Fruit fly (Drosophila melanogaster) whole organism, embryonic: ENCODE data around the gene nol.
A peak's percentile ranks its signal among the peaks of the same experiment; 100 is the strongest.

Experiments
- B-H2 ChIP-seq: fragments of 200-800 bp; sonication (Bioruptor generic); optimal IDR thresholded peaks from 2 replicates; lab custom pipeline; 2018; ENCODE audit warnings: missing biosample characterization, mild to moderate bottlenecking, missing genetic modification characterization
- Bgb ChIP-seq: fragments of 200-800 bp; sonication (Bioruptor generic); IDR thresholded peaks from 2 replicates; pipeline ENCODE4 v1.3.6; 2022; ENCODE audit warnings: missing biosample characterization, missing genetic modification characterization; ENCODE audit not compliant: partially characterized antibody
- CG11085 ChIP-seq: fragments of 200-800 bp; sonication (Bioruptor generic); IDR thresholded peaks from 2 replicates; pipeline ENCODE4 v1.3.6; 2022; ENCODE audit warnings: missing biosample characterization, missing genetic modification characterization
- CG11695 ChIP-seq: fragments of 200-800 bp; sonication (Bioruptor generic); IDR thresholded peaks from 3 replicates; pipeline ENCODE4 v1.3.6; 2022; ENCODE audit warnings: missing biosample characterization, missing genetic modification characterization
- CG14667 ChIP-seq: fragments of 200-800 bp; sonication (Bioruptor generic); IDR thresholded peaks from 2 replicates; pipeline ENCODE4 v1.3.6; 2022; ENCODE audit warnings: missing biosample characterization, missing genetic modification characterization
- CG1603 ChIP-seq: fragments of 200-800 bp; sonication (Bioruptor generic); optimal IDR thresholded peaks from 2 replicates; lab custom pipeline; 2019; ENCODE audit warnings: missing biosample characterization, mild to moderate bottlenecking, missing genetic modification characterization, moderate library complexity
- CG17568 ChIP-seq: fragments of 200-800 bp; sonication (Bioruptor generic); optimal IDR thresholded peaks from 2 replicates; lab custom pipeline; 2018; ENCODE audit warnings: missing biosample characterization, mild to moderate bottlenecking, missing genetic modification characterization, moderate library complexity
- CG17912 ChIP-seq: fragments of 200-800 bp; sonication (Bioruptor generic); optimal IDR thresholded peaks from 2 replicates; lab custom pipeline; 2018; ENCODE audit warnings: missing biosample characterization, mild to moderate bottlenecking, missing genetic modification characterization
- CG1792 ChIP-seq: fragments of 200-800 bp; sonication (Bioruptor generic); optimal IDR thresholded peaks from 2 replicates; lab custom pipeline; 2016; ENCODE audit warnings: missing biosample characterization, missing genetic modification characterization
- CG1832 ChIP-seq: fragments of 200-800 bp; sonication (Bioruptor generic); optimal IDR thresholded peaks from 2 replicates; lab custom pipeline; 2017; ENCODE audit warnings: missing biosample characterization, mild to moderate bottlenecking, missing genetic modification characterization, inconsistent platforms
- CG2889 ChIP-seq: fragments of 200-800 bp; sonication (Bioruptor generic); IDR thresholded peaks from 3 replicates; pipeline ENCODE4 v1.3.6; 2022; ENCODE audit warnings: missing biosample characterization, missing genetic modification characterization
- CG30431 ChIP-seq: fragments of 200-800 bp; sonication (Bioruptor generic); optimal IDR thresholded peaks from 2 replicates; lab custom pipeline; 2017; ENCODE audit warnings: missing biosample characterization, missing genetic modification characterization
- CG31441 ChIP-seq: fragments of 200-800 bp; sonication (Bioruptor generic); IDR thresholded peaks from 2 replicates; pipeline ENCODE4 v1.3.6; 2022; ENCODE audit warnings: missing biosample characterization, missing genetic modification characterization
- CG3407 ChIP-seq: fragments of 200-800 bp; sonication (Bioruptor generic); optimal IDR thresholded peaks from 2 replicates; lab custom pipeline; 2018; ENCODE audit warnings: missing biosample characterization, mild to moderate bottlenecking, missing genetic modification characterization
- CG3838 ChIP-seq: fragments of 200-800 bp; sonication (Bioruptor generic); optimal IDR thresholded peaks from 3 replicates; lab custom pipeline; 2016; ENCODE audit warnings: missing biosample characterization, missing genetic modification characterization
- CG9609 ChIP-seq: fragments of 200-800 bp; sonication (Bioruptor generic); optimal IDR thresholded peaks from 3 replicates; lab custom pipeline; 2016; ENCODE audit warnings: missing biosample characterization, missing genetic modification characterization
- Dip2 ChIP-seq: fragments of 200-800 bp; sonication (Bioruptor generic); IDR thresholded peaks from 2 replicates; pipeline ENCODE4 v1.3.6; 2022; ENCODE audit warnings: missing biosample characterization, missing genetic modification characterization
- Doc2 ChIP-seq: fragments of 200-800 bp; sonication (Bioruptor generic); IDR thresholded peaks from 2 replicates; pipeline ENCODE4 v1.3.6; 2022; ENCODE audit warnings: missing biosample characterization, missing genetic modification characterization
- Ets65A ChIP-seq: fragments of 200-800 bp; sonication (Bioruptor generic); peaks from one replicate; lab custom pipeline; 2016; ENCODE audit warnings: missing biosample characterization, missing genetic modification characterization
- H15 ChIP-seq: fragments of 200-800 bp; sonication (Bioruptor generic); IDR thresholded peaks from 3 replicates; pipeline ENCODE4 v1.3.6; 2022; ENCODE audit warnings: missing biosample characterization, missing genetic modification characterization
- HLH54F ChIP-seq: fragments of 200-800 bp; sonication (Bioruptor generic); optimal IDR thresholded peaks from 3 replicates; lab custom pipeline; 2016; ENCODE audit warnings: missing biosample characterization, missing genetic modification characterization
- Mad ChIP-seq: fragments of 200-800 bp; sonication (Bioruptor generic); optimal IDR thresholded peaks from 2 replicates; lab custom pipeline; 2016; ENCODE audit warnings: missing biosample characterization, missing genetic modification characterization
- Myb ChIP-seq: fragments of 200-800 bp; sonication (Bioruptor generic); optimal IDR thresholded peaks from 2 replicates; lab custom pipeline; 2016; ENCODE audit warnings: missing biosample characterization, missing genetic modification characterization
- Neu2 ChIP-seq: fragments of 200-800 bp; sonication (Bioruptor generic); optimal IDR thresholded peaks from 3 replicates; lab custom pipeline; 2016; ENCODE audit warnings: missing biosample characterization, missing genetic modification characterization, borderline replicate concordance
- NfI ChIP-seq: fragments of 200-800 bp; sonication (Bioruptor generic); optimal IDR thresholded peaks from 3 replicates; lab custom pipeline; 2018; ENCODE audit warnings: missing biosample characterization, mild to moderate bottlenecking, missing genetic modification characterization, moderate library complexity
- PHDP ChIP-seq: fragments of 200-800 bp; sonication (Bioruptor generic); optimal IDR thresholded peaks from 3 replicates; lab custom pipeline; 2018; ENCODE audit warnings: missing biosample characterization, mild to moderate bottlenecking, missing genetic modification characterization, moderate library complexity
- Side ChIP-seq: fragments of 200-800 bp; sonication (Bioruptor generic); optimal IDR thresholded peaks from 2 replicates; lab custom pipeline; 2016; ENCODE audit warnings: missing biosample characterization, missing genetic modification characterization
- Six4 ChIP-seq: fragments of 200-800 bp; sonication (Bioruptor generic); optimal IDR thresholded peaks from 2 replicates; lab custom pipeline; 2016; ENCODE audit warnings: missing biosample characterization, missing genetic modification characterization
- TFAM ChIP-seq: fragments of 200-800 bp; sonication (Bioruptor generic); optimal IDR thresholded peaks from 2 replicates; lab custom pipeline; 2017; ENCODE audit warnings: missing biosample characterization, missing genetic modification characterization, inconsistent platforms
- Xbp1 ChIP-seq: fragments of 200-800 bp; sonication (Bioruptor generic); optimal IDR thresholded peaks from 3 replicates; lab custom pipeline; 2016; ENCODE audit warnings: missing biosample characterization, mild to moderate bottlenecking, missing genetic modification characterization
- ab ChIP-seq: fragments of 200-800 bp; sonication (Bioruptor generic); optimal IDR thresholded peaks from 2 replicates; lab custom pipeline; 2016; ENCODE audit warnings: missing biosample characterization, missing genetic modification characterization
- bbx ChIP-seq: fragments of 200-800 bp; sonication (Bioruptor generic); IDR thresholded peaks from 2 replicates; pipeline ENCODE4 v1.3.6; 2022; ENCODE audit warnings: missing biosample characterization, missing genetic modification characterization; ENCODE audit not compliant: partially characterized antibody
- cas ChIP-seq: fragments of 200-800 bp; sonication (Bioruptor generic); IDR thresholded peaks from 2 replicates; pipeline ENCODE4 v1.3.6; 2022; ENCODE audit warnings: missing biosample characterization, missing genetic modification characterization
- chm ChIP-seq: fragments of 200-800 bp; sonication (Bioruptor generic); IDR thresholded peaks from 2 replicates; pipeline ENCODE4 v1.3.6; 2022; ENCODE audit warnings: missing biosample characterization, missing genetic modification characterization
- ewg ChIP-seq: fragments of 200-800 bp; sonication (Bioruptor generic); optimal IDR thresholded peaks from 3 replicates; lab custom pipeline; 2017; ENCODE audit warnings: mild to moderate bottlenecking, missing biosample characterization, missing genetic modification reagents, missing genetic modification characterization
- exex ChIP-seq: fragments of 200-800 bp; sonication (Bioruptor generic); optimal IDR thresholded peaks from 4 replicates; lab custom pipeline; 2018; ENCODE audit warnings: missing biosample characterization, mild to moderate bottlenecking, missing genetic modification characterization, moderate library complexity
- eyg ChIP-seq: fragments of 200-800 bp; sonication (Bioruptor generic); optimal IDR thresholded peaks from 3 replicates; lab custom pipeline; 2016; ENCODE audit warnings: missing biosample characterization, missing genetic modification characterization
- fru ChIP-seq: fragments of >200 bp; optimal IDR thresholded peaks from 2 replicates; lab custom pipeline; 2017
- gce ChIP-seq: fragments of 200-800 bp; sonication (Bioruptor generic); IDR thresholded peaks from 3 replicates; pipeline ENCODE4 v1.3.6; 2022; ENCODE audit warnings: missing biosample characterization, missing genetic modification characterization
- gfzf ChIP-seq: fragments of 200-800 bp; sonication (Bioruptor generic); optimal IDR thresholded peaks from 2 replicates; lab custom pipeline; 2016; ENCODE audit warnings: missing biosample characterization, mild to moderate bottlenecking, missing genetic modification characterization, moderate library complexity
- gro ChIP-seq: fragments of 200-800 bp; sonication (Bioruptor generic); optimal IDR thresholded peaks from 2 replicates; lab custom pipeline; 2016; ENCODE audit warnings: missing biosample characterization, missing genetic modification characterization
- mirr ChIP-seq: fragments of 200-800 bp; sonication (Bioruptor generic); optimal IDR thresholded peaks from 3 replicates; lab custom pipeline; 2018; ENCODE audit warnings: missing biosample characterization, mild to moderate bottlenecking, missing genetic modification characterization
- mld ChIP-seq: fragments of 200-800 bp; sonication (Bioruptor generic); IDR thresholded peaks from 3 replicates; pipeline ENCODE4 v1.3.6; 2022; ENCODE audit warnings: missing biosample characterization, missing genetic modification characterization; ENCODE audit not compliant: partially characterized antibody
- nerfin-1 ChIP-seq: fragments of 200-800 bp; sonication (Bioruptor generic); optimal IDR thresholded peaks from 3 replicates; lab custom pipeline; 2019; ENCODE audit warnings: missing biosample characterization, mild to moderate bottlenecking, missing genetic modification characterization, moderate library complexity
- odd ChIP-seq: fragments of 200-800 bp; sonication (Bioruptor generic); optimal IDR thresholded peaks from 2 replicates; lab custom pipeline; 2017; ENCODE audit warnings: missing biosample characterization, mild to moderate bottlenecking, missing genetic modification characterization
- row ChIP-seq: fragments of 200-800 bp; sonication (Bioruptor generic); IDR thresholded peaks from 3 replicates; pipeline ENCODE4 v1.3.6; 2022; ENCODE audit warnings: missing biosample characterization, missing genetic modification characterization
- slou ChIP-seq: fragments of 200-800 bp; sonication (Bioruptor generic); optimal IDR thresholded peaks from 3 replicates; lab custom pipeline; 2016; ENCODE audit warnings: missing biosample characterization, missing genetic modification characterization
- unpg ChIP-seq: fragments of 200-800 bp; sonication (Bioruptor generic); optimal IDR thresholded peaks from 3 replicates; lab custom pipeline; 2018; ENCODE audit warnings: missing biosample characterization, mild to moderate bottlenecking, missing genetic modification characterization, moderate library complexity
- vvl ChIP-seq: fragments of 200-800 bp; sonication (Bioruptor generic); IDR thresholded peaks from 2 replicates; pipeline ENCODE4 v1.3.6; 2022; ENCODE audit warnings: missing biosample characterization, missing genetic modification characterization
- wek ChIP-seq: fragments of 200-800 bp; sonication (Bioruptor generic); optimal IDR thresholded peaks from 3 replicates; lab custom pipeline; 2018; ENCODE audit warnings: missing biosample characterization, mild to moderate bottlenecking, missing genetic modification characterization, moderate library complexity

Gene nol

DNA sequence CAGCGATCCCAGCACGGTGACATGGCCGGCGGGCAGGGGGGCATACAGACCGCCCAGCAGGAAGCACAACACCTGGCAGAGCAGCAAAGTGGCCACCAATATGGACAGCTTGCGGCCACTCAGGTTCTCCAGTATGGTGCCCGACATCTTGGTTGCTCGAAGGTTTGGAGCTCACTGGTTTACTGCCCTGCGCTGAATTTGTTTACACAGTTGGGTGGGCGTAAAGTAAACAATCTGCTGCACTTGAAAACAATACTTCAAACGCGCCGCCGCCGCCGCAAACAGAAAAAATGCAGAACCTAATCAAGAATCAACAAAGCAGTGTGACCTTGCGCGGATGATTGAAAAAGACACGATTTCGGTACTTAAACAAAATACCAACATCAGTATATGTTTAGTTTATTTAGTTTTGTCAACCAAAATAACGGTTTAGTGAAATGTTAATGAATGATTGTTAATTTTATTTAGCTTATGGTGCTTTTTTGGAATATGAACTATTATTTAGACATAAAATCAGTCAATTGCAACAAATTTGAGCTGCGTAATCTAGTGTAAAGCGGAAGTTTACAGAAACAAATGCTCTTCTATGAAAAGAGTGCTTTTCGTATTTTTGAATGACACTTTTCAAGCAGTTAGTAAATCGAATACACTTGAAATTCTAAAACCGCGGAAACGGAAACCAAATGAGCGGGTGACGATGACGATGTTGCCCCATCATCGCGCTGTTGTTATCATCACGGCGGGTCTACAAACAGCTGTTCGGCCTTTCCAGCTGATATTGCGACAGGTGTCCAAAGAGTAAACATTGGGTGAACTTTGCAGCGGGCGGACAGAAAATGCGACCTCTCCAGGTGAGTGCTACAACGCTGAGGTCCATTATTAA lies 38.9 kb downstream of the nol start, which contains the start of the genes wls and Adck5 (continued):
- no peak for TF ChIP-seq exex
- TF ChIP-seq gro (GFP tag; lab: Kevin White, UChicago), result peak; percentile 40
- peak; percentile 26 for TF ChIP-seq Xbp1 (GFP tag; lab: Kevin White, UChicago)
- no peak for TF ChIP-seq CG11695 (GFP tag; lab: Robert Waterston, UW)
- peak; percentile 12 for TF ChIP-seq ewg (GFP tag; lab: Kevin White, UChicago)
- peak; percentile 70 for TF ChIP-seq Side (GFP tag; lab: Kevin White, UChicago)
- no peak for TF ChIP-seq B-H2 (GFP tag; lab: Kevin White, UChicago)
- no peak for TF ChIP-seq Six4 (GFP tag; lab: Kevin White, UChicago)
- TF ChIP-seq NfI (GFP tag; lab: Kevin White, UChicago), result peak; percentile 71
- 0 out of 2 replicates have a peak, but pooled peaks have one; percentile 8 for TF ChIP-seq bbx
- peak; percentile 44 for TF ChIP-seq Mad (GFP tag; lab: Kevin White, UChicago)
- no peak for TF ChIP-seq Doc2
- peak; percentile 45 for TF ChIP-seq CG17912
- peak; percentile 26 for TF ChIP-seq nerfin-1 (tag; lab: Kevin White, UChicago)
- no peak for TF ChIP-seq mld (GFP tag; lab: Robert Waterston, UW)
- TF ChIP-seq cas (GFP tag; lab: Robert Waterston, UW), result no peak
- TF ChIP-seq CG9609, result peak; percentile 2
- no peak for TF ChIP-seq CG14667 (GFP tag; lab: Robert Waterston, UW)
- TF ChIP-seq odd (GFP tag; lab: Kevin White, UChicago), result peak; percentile 66
- no peak for TF ChIP-seq Dip2 (GFP tag; lab: Robert Waterston, UW)
- TF ChIP-seq eyg (GFP tag; lab: Kevin White, UChicago), result peak; percentile 40
- peak; percentile 17; the same call in 1 of the 2 replicates for TF ChIP-seq chm (GFP tag; lab: Robert Waterston, UW)
- TF ChIP-seq H15, result no peak
- TF ChIP-seq row (GFP tag; lab: Robert Waterston, UW), result no peak
- no peak for TF ChIP-seq CG17568 (GFP tag; lab: Kevin White, UChicago)
- no peak for TF ChIP-seq CG11085 (GFP tag; lab: Robert Waterston, UW)
- TF ChIP-seq CG1603 (tag; lab: Kevin White, UChicago), result peak; percentile 57
- TF ChIP-seq TFAM (GFP tag; lab: Kevin White, UChicago), result no peak
- TF ChIP-seq wek, result peak; percentile 62
- TF ChIP-seq vvl (GFP tag; lab: Robert Waterston, UW), result 0 out of 2 replicates have a peak, but pooled peaks have one; percentile 30
- TF ChIP-seq HLH54F (GFP tag; lab: Kevin White, UChicago), result no peak
- TF ChIP-seq Neu2 (GFP tag; lab: Kevin White, UChicago), result no peak
- no peak for TF ChIP-seq CG2889 (GFP tag; lab: Robert Waterston, UW)
- peak; percentile 65 for TF ChIP-seq mirr
- no peak for TF ChIP-seq CG1792
- peak; percentile 71 for TF ChIP-seq Myb (GFP tag; lab: Kevin White, UChicago)
- TF ChIP-seq fru (lab: Kevin White, UChicago), result no peak
- TF ChIP-seq unpg (GFP tag; lab: Kevin White, UChicago), result no peak
- TF ChIP-seq Ets65A (GFP tag; lab: Kevin White, UChicago), result no peak
- peak; percentile 20 for TF ChIP-seq CG30431 (GFP tag; lab: Kevin White, UChicago)
- peak; percentile 61 for TF ChIP-seq PHDP (tag; lab: Kevin White, UChicago)
- no peak for TF ChIP-seq CG3838 (GFP tag; lab: Kevin White, UChicago)
- TF ChIP-seq CG3407 (GFP tag; lab: Kevin White, UChicago), result peak; percentile 11
- no peak for TF ChIP-seq ab
- peak; percentile 18 for TF ChIP-seq slou (GFP tag; lab: Kevin White, UChicago)
- peak; percentile 24; the same call in 1 of the 2 replicates for TF ChIP-seq Bgb (GFP tag; lab: Robert Waterston, UW)
- peak; percentile 64; the same call in 1 of the 3 replicates for TF ChIP-seq gce (GFP tag; lab: Robert Waterston, UW)
- TF ChIP-seq gfzf (GFP tag; lab: Kevin White, UChicago), result peak; percentile 83
- TF ChIP-seq CG1832 (GFP tag; lab: Kevin White, UChicago), result no peak
- TF ChIP-seq CG31441 (GFP tag; lab: Robert Waterston, UW), result peak; percentile 44; the same call in 1 of the 2 replicates
